Worm (Caenorhabditis elegans): ENCODE data around the gene mml-1.

The mml-1 gene

ce11 chrIII:7323331-7323730 lies 51.2 kb downstream of the mml-1 start:
- TF ChIP-seq F37B4.10 (GFP tag; IDR thresholded peaks at IDR 0.05) (no peak), nhr-80 (tag; optimal IDR thresholded peaks at IDR 0.05) (peak; percentile 24), zim-3 (tag; optimal IDR thresholded peaks at IDR 0.05) (no peak)

DNA sequence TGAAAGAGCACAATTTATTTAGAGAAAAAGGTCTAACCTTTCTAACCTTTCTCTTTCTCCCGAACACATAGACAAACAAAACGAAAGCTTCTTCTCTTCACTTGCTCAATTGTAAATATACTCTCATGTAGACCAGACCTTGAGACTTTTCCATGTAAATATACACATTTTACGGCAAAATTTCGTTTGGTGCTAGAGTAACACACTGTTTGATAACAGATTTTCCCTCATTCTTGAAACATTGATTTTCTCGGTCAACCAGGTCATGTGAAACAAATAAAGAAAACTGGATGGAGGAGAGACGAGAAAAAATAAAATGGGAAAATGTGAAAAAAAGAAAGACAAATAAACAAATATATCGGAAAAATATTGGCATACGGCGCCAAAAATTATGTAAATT lies 52.5 kb downstream of the mml-1 start:
- TF ChIP-seq pha-4 (tag; optimal IDR thresholded peaks at IDR 0.05) (peak; percentile 7), Y53F4B.3 (GFP tag; IDR thresholded peaks at IDR 0.05) (no peak)
